Fruit fly (Drosophila melanogaster): Measurements from ENCODE around the gene chinmo.
A peak's percentile ranks its signal among the peaks of the same experiment; 100 is the strongest.

The chinmo gene

dm6 chr2L:1637265-1637664 lies 13.8 kb upstream of the chinmo start (continued):
- TF ChIP-seq hth (optimal IDR thresholded peaks at IDR 0.05) = no peak
- peak; percentile 37 for TF ChIP-seq chinmo (GFP tag; IDR thresholded peaks at IDR 0.05; ENCODE audit: partially characterized antibody)
- TF ChIP-seq CG1647 (GFP tag; optimal IDR thresholded peaks at IDR 0.05) = no peak
- TF ChIP-seq nom (GFP tag; optimal IDR thresholded peaks at IDR 0.05) = no peak
- peak; percentile 3 for TF ChIP-seq cwo (GFP tag; optimal IDR thresholded peaks at IDR 0.05)
- TF ChIP-seq Vsx1 (GFP tag; optimal IDR thresholded peaks at IDR 0.05) = peak; percentile 12
- TF ChIP-seq CG16813 (GFP tag; IDR thresholded peaks at IDR 0.05; ENCODE audit: partially characterized antibody) = no peak
- TF ChIP-seq CG10321 (GFP tag; IDR thresholded peaks at IDR 0.05) = no peak
- no peak for TF ChIP-seq az2 (GFP tag; optimal IDR thresholded peaks at IDR 0.05)
- TF ChIP-seq Dek (tag; optimal IDR thresholded peaks at IDR 0.05) = no peak
- TF ChIP-seq CG17359 (tag; optimal IDR thresholded peaks at IDR 0.05) = no peak
- no peak for TF ChIP-seq Abd-B (GFP tag; optimal IDR thresholded peaks at IDR 0.05)
- no peak for TF ChIP-seq HmgZ (tag; optimal IDR thresholded peaks at IDR 0.05)
- TF ChIP-seq sens (GFP tag) = peak; percentile 34
- no peak for TF ChIP-seq phol (tag; optimal IDR thresholded peaks at IDR 0.05)
- no peak for TF ChIP-seq Ets65A (GFP tag)
- no peak for TF ChIP-seq odd (GFP tag; optimal IDR thresholded peaks at IDR 0.05)
- TF ChIP-seq oc (tag; optimal IDR thresholded peaks at IDR 0.05) = peak; percentile 25
- no peak for TF ChIP-seq CG7271 (tag; optimal IDR thresholded peaks at IDR 0.05)
- TF ChIP-seq croc (GFP tag; conservative IDR thresholded peaks at IDR 0.05) = no peak
- no peak for TF ChIP-seq slp2 (GFP tag; optimal IDR thresholded peaks at IDR 0.05)

DNA sequence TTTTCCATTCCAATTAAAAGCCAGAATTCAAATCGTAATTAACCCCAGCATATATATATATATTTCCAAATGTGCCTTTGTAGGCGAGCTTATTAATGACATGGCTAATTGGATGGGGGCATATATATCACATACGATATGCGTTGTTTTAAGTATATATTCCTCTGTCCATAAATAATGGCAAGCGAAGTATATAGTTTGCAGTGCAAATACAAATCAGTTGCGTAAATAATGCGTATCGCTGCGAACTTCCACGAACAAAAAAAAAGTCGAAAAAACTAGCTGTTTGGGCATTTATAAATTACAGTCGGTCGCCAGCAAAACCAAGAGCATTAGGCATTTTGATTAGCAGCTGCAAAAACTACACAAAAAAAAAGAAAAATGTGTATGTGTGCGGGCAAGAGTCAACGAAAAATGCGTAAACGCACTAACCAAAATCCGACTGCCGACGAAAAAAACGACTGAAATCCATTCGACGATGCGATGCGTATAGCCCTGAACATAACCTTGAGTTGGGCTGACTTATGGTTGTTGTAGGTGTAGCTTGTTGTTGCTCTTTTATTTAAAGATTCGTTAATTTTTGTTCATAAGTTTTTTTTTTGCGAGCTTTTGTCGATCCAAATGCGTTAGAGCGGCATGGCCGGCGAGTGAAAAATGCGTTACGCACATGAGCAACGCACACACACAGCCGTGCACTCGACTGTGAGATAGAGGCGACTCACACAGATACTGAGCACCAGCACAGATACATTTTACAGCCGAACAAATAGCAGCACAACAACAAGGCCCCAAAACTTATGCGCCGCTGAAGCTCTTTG lies 13.0 kb upstream of the chinmo start:
- TF ChIP-seq CG10565 (GFP tag; optimal IDR thresholded peaks at IDR 0.05) (no peak), scrt (GFP tag; optimal IDR thresholded peaks at IDR 0.05) (peak; percentile 21), E2f1 (GFP tag; IDR thresholded peaks at IDR 0.05) (no peak), lab (GFP tag; optimal IDR thresholded peaks at IDR 0.05) (peak; percentile 52), pan (optimal IDR thresholded peaks at IDR 0.05) (no peak), pan (GFP tag; optimal IDR thresholded peaks at IDR 0.05 in 1 of 2, IDR thresholded peaks at IDR 0.05 in 1 of 2) (peak in 1 of 2 experiments; percentile 11), schlank (tag; optimal IDR thresholded peaks at IDR 0.05) (peak; percentile 38), HHEX (GFP tag; optimal IDR thresholded peaks at IDR 0.05) (peak; percentile 44), Ets65A (GFP tag) (no peak), CG17612 (GFP tag; IDR thresholded peaks at IDR 0.05) (no peak), rib (GFP tag; IDR thresholded peaks at IDR 0.05) (0 out of 2 replicates have a peak, but pooled peaks have one; percentile 12), kah (GFP tag; optimal IDR thresholded peaks at IDR 0.05) (no peak), Fer1 (GFP tag; optimal IDR thresholded peaks at IDR 0.05) (peak; percentile 54), caup (GFP tag; optimal IDR thresholded peaks at IDR 0.05; ENCODE audit: severe bottlenecking) (peak; percentile 24), fd3F (GFP tag; optimal IDR thresholded peaks at IDR 0.05) (peak; percentile 35), CG11696 (GFP tag; IDR thresholded peaks at IDR 0.05) (peak; percentile 50; the same call in 1 of the 2 replicates), cg (GFP tag; optimal IDR thresholded peaks at IDR 0.05) (peak; percentile 75), Hand (GFP tag; optimal IDR thresholded peaks at IDR 0.05) (peak; percentile 34), yki (optimal IDR thresholded peaks at IDR 0.05) (no peak), dysf (GFP tag; IDR thresholded peaks at IDR 0.05) (peak; percentile 10; the same call in 1 of the 3 replicates), inv (GFP tag; IDR thresholded peaks at IDR 0.05; ENCODE audit: partially characterized antibody) (no peak), CG12071 (GFP tag; optimal IDR thresholded peaks at IDR 0.05) (peak; percentile 41), Side (GFP tag; optimal IDR thresholded peaks at IDR 0.05) (peak; percentile 9), NK7.1 (GFP tag; optimal IDR thresholded peaks at IDR 0.05) (no peak), Asciz (GFP tag; optimal IDR thresholded peaks at IDR 0.05) (no peak), Fer3 (tag; optimal IDR thresholded peaks at IDR 0.05) (peak; percentile 24), h (optimal IDR thresholded peaks at IDR 0.05) (no peak), Oli (tag; optimal IDR thresholded peaks at IDR 0.05) (peak; percentile 16), CG13287 (GFP tag; IDR thresholded peaks at IDR 0.05; ENCODE audit: partially characterized antibody) (peak; percentile 13; the same call in 1 of the 2 replicates)
